Fruit fly (Drosophila melanogaster): ENCODE results near the gene Mesh1.

Gene Mesh1

DNA sequence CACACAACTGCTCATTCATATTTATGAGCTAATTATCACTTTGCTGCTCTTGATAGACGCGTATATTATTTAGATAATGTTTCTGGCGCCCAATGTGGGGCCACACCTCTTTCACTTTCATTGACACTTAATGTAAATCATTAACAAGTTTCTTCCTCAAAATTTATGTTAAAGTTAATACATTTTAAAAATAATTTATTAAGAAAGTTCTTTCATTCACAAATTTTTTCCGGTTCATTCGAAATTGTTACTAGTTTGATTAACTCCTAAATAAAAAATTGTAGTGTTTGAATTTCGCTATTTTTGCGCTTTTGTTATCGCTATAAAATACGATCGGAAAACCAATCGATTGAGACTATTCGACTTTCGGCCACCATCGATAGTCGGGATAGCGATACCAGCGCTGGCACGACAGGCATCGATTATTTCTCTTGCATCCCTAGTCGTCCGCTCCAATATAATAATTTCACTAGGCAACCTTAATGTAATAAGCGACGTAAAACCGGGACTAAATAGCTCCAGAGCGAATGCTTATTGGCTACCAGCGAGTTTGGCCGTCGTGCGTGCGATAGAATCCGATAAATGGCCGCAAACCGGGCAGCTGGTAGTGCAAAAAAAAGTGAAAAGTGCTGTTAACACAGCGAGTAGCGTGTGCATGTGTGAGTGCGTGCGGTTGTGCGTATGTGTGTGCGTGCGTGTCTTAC lies 26.6 kb upstream of the Mesh1 start, which contains the start of gene Usp1 (continued):
- no peak for TF ChIP-seq CG3847 (GFP tag; IDR thresholded peaks at IDR 0.05)
- no peak for TF ChIP-seq CG2120 (GFP tag; optimal IDR thresholded peaks at IDR 0.05)
- no peak for TF ChIP-seq CG11247 (GFP tag; IDR thresholded peaks at IDR 0.05)
- no peak for TF ChIP-seq zf30C (GFP tag; optimal IDR thresholded peaks at IDR 0.05)
- TF ChIP-seq trem (tag; optimal IDR thresholded peaks at IDR 0.05) = peak; percentile 54
- no peak for TF ChIP-seq crol (GFP tag; IDR thresholded peaks at IDR 0.05)
- no peak for TF ChIP-seq pfk (GFP tag; optimal IDR thresholded peaks at IDR 0.05)
- TF ChIP-seq aop (GFP tag; IDR thresholded peaks at IDR 0.05) = no peak
- no peak for TF ChIP-seq CG18764 (GFP tag; optimal IDR thresholded peaks at IDR 0.05)
- no peak for TF ChIP-seq HHEX (GFP tag; optimal IDR thresholded peaks at IDR 0.05)
- no peak for TF ChIP-seq pros (GFP tag; optimal IDR thresholded peaks at IDR 0.05)
- peak; percentile 47 for TF ChIP-seq zen (tag; optimal IDR thresholded peaks at IDR 0.05)
- TF ChIP-seq disco-r (GFP tag; optimal IDR thresholded peaks at IDR 0.05) = no peak
- no peak for TF ChIP-seq dysf (GFP tag; IDR thresholded peaks at IDR 0.05)
- peak; percentile 81 for TF ChIP-seq stwl (tag; optimal IDR thresholded peaks at IDR 0.05)
- TF ChIP-seq CG10462 (GFP tag; optimal IDR thresholded peaks at IDR 0.05) = no peak
- TF ChIP-seq ttk (GFP tag; IDR thresholded peaks at IDR 0.05) = no peak
- no peak for TF ChIP-seq CG12942 (GFP tag; optimal IDR thresholded peaks at IDR 0.05)
- no peak for TF ChIP-seq CG18011 (GFP tag; optimal IDR thresholded peaks at IDR 0.05)
- no peak for TF ChIP-seq Xbp1 (GFP tag; optimal IDR thresholded peaks at IDR 0.05)
- TF ChIP-seq lbe (GFP tag; optimal IDR thresholded peaks at IDR 0.05) = no peak
- no peak for TF ChIP-seq CkIIα-i1 (GFP tag; IDR thresholded peaks at IDR 0.05)
- no peak for TF ChIP-seq CG18599 (GFP tag; optimal IDR thresholded peaks at IDR 0.05)
- peak; percentile 60 for TF ChIP-seq CG15514 (GFP tag; optimal IDR thresholded peaks at IDR 0.05)
- no peak for TF ChIP-seq CG2678 (tag; optimal IDR thresholded peaks at IDR 0.05)
- TF ChIP-seq Gug (GFP tag; IDR thresholded peaks at IDR 0.05) = no peak
- TF ChIP-seq gce (GFP tag; IDR thresholded peaks at IDR 0.05) = no peak
- peak; percentile 93 for TF ChIP-seq inv (GFP tag; IDR thresholded peaks at IDR 0.05; ENCODE audit: partially characterized antibody)
- TF ChIP-seq Optix (GFP tag; IDR thresholded peaks at IDR 0.05) = no peak
- TF ChIP-seq B-H1 (GFP tag; IDR thresholded peaks at IDR 0.05) = no peak
- TF ChIP-seq CG10267 (tag; optimal IDR thresholded peaks at IDR 0.05) = peak; percentile 53
- no peak for TF ChIP-seq dan (GFP tag; IDR thresholded peaks at IDR 0.05)
- TF ChIP-seq Mad (GFP tag; optimal IDR thresholded peaks at IDR 0.05) = no peak
- TF ChIP-seq CG8478 (optimal IDR thresholded peaks at IDR 0.05) = peak; percentile 87
- TF ChIP-seq grau (tag; optimal IDR thresholded peaks at IDR 0.05) = peak; percentile 10
- TF ChIP-seq hb (GFP tag; IDR thresholded peaks at IDR 0.05; ENCODE audit: partially characterized antibody) = peak; percentile 98
- peak in 1 of 2 experiments; percentile 8 for TF ChIP-seq crp (GFP tag; optimal IDR thresholded peaks at IDR 0.05)
- no peak for TF ChIP-seq GATAe (GFP tag; conservative IDR thresholded peaks at IDR 0.05)
- TF ChIP-seq CG13123 (GFP tag; optimal IDR thresholded peaks at IDR 0.05) = no peak
- peak; percentile 26 for TF ChIP-seq CG7987 (GFP tag; optimal IDR thresholded peaks at IDR 0.05)
- peak; percentile 27 for TF ChIP-seq gfzf (GFP tag; optimal IDR thresholded peaks at IDR 0.05)
- no peak for TF ChIP-seq CG6765 (GFP tag; optimal IDR thresholded peaks at IDR 0.05)
- peak; percentile 14; the same call in 1 of the 3 replicates for TF ChIP-seq row (GFP tag; IDR thresholded peaks at IDR 0.05)
- no peak for TF ChIP-seq Nf-YB (GFP tag; optimal IDR thresholded peaks at IDR 0.05)
- peak; percentile 97 for TF ChIP-seq CG16813 (GFP tag; IDR thresholded peaks at IDR 0.05; ENCODE audit: partially characterized antibody)
- no peak for TF ChIP-seq CHES-1-like (GFP tag; optimal IDR thresholded peaks at IDR 0.05)
- TF ChIP-seq CG3726 (GFP tag; IDR thresholded peaks at IDR 0.05) = no peak
- no peak for TF ChIP-seq CG2202 (tag; optimal IDR thresholded peaks at IDR 0.05)
- peak; percentile 96 for TF ChIP-seq amos (GFP tag; IDR thresholded peaks at IDR 0.05; ENCODE audit: partially characterized antibody)
- peak; percentile 92 for TF ChIP-seq CG4617 (GFP tag; optimal IDR thresholded peaks at IDR 0.05; ENCODE audit: borderline replicate concordance)
